Fruit fly (Drosophila melanogaster): ENCODE measurements around the gene CG12155.
A peak's percentile ranks its signal among the peaks of the same experiment; 100 is the strongest.

The CG12155 gene

dm6 chrX:7696711-7697654 is 31.6 kb upstream of the CG12155 start (continued):
- TF ChIP-seq slbo (GFP tag; IDR thresholded peaks at IDR 0.05), result peak; percentile 95
- TF ChIP-seq Dll (GFP tag; IDR thresholded peaks at IDR 0.05; ENCODE audit: partially characterized antibody), result no peak
- peak; percentile 78 for TF ChIP-seq esg (GFP tag; conservative IDR thresholded peaks at IDR 0.05)
- peak; percentile 97 for TF ChIP-seq Fer1 (GFP tag; optimal IDR thresholded peaks at IDR 0.05)
- peak; percentile 85 for TF ChIP-seq her (GFP tag; optimal IDR thresholded peaks at IDR 0.05)
- TF ChIP-seq maf-S (GFP tag; optimal IDR thresholded peaks at IDR 0.05), result peak; percentile 77
- peak; percentile 81 to 93 for TF ChIP-seq Hr51 (GFP tag; optimal IDR thresholded peaks at IDR 0.05)
- TF ChIP-seq NK7.1 (GFP tag; optimal IDR thresholded peaks at IDR 0.05), result peak; percentile 72
- TF ChIP-seq crp (GFP tag; optimal IDR thresholded peaks at IDR 0.05), result peak in 1 of 2 experiments; percentile 49
- peak; percentile 75 for TF ChIP-seq Six4 (GFP tag; optimal IDR thresholded peaks at IDR 0.05)
- TF ChIP-seq vvl (GFP tag; IDR thresholded peaks at IDR 0.05), result peak; percentile 93
- TF ChIP-seq h (optimal IDR thresholded peaks at IDR 0.05), result no peak
- no peak for TF ChIP-seq D (optimal IDR thresholded peaks at IDR 0.05)
- peak; percentile 66 for TF ChIP-seq D (GFP tag; optimal IDR thresholded peaks at IDR 0.05)
- peak; percentile 85 for TF ChIP-seq CG3838 (GFP tag; optimal IDR thresholded peaks at IDR 0.05)
- TF ChIP-seq CG17186 (GFP tag; optimal IDR thresholded peaks at IDR 0.05), result peak; percentile 12
- TF ChIP-seq CG4328 (GFP tag; optimal IDR thresholded peaks at IDR 0.05), result peak; percentile 91
- peak; percentile 97 for TF ChIP-seq Hmr (GFP tag; optimal IDR thresholded peaks at IDR 0.05)
- no peak for TF ChIP-seq amos (GFP tag; IDR thresholded peaks at IDR 0.05; ENCODE audit: partially characterized antibody)
- TF ChIP-seq Med (GFP tag), result peak; percentile 98
- TF ChIP-seq Dip3 (GFP tag; optimal IDR thresholded peaks at IDR 0.05), result peak; percentile 93
- peak; percentile 65 for TF ChIP-seq oc (tag; optimal IDR thresholded peaks at IDR 0.05)
- peak; percentile 62 for TF ChIP-seq CG12942 (GFP tag; optimal IDR thresholded peaks at IDR 0.05)
- no peak for TF ChIP-seq Sry-β (GFP tag; optimal IDR thresholded peaks at IDR 0.05)
- peak; percentile 70 for TF ChIP-seq cg (GFP tag; optimal IDR thresholded peaks at IDR 0.05)
- TF ChIP-seq CG2129 (GFP tag; IDR thresholded peaks at IDR 0.05; ENCODE audit: partially characterized antibody), result no peak
- peak; percentile 95 for TF ChIP-seq cwo (GFP tag; optimal IDR thresholded peaks at IDR 0.05)
- peak; percentile 92 for TF ChIP-seq CG10209 (GFP tag; optimal IDR thresholded peaks at IDR 0.05)
- peak; percentile 94 for TF ChIP-seq sens (GFP tag)
- TF ChIP-seq Lhr (GFP tag; optimal IDR thresholded peaks at IDR 0.05), result no peak
- peak; percentile 80 for TF ChIP-seq CG6689 (GFP tag; IDR thresholded peaks at IDR 0.05)
- TF ChIP-seq HmgZ (tag; optimal IDR thresholded peaks at IDR 0.05), result peak; percentile 97
- TF ChIP-seq tna (GFP tag; IDR thresholded peaks at IDR 0.05; ENCODE audit: partially characterized antibody), result no peak
- TF ChIP-seq NC2α (GFP tag; optimal IDR thresholded peaks at IDR 0.05), result peak; percentile 29
- peak; percentile 29 for TF ChIP-seq trem (tag; optimal IDR thresholded peaks at IDR 0.05)
- TF ChIP-seq CG17361 (GFP tag; IDR thresholded peaks at IDR 0.05), result peak; percentile 88
- peak; percentile 63 for TF ChIP-seq CG10979 (tag; optimal IDR thresholded peaks at IDR 0.05)
- peak; percentile 81 for TF ChIP-seq crc (GFP tag; optimal IDR thresholded peaks at IDR 0.05)
- TF ChIP-seq CG1529 (GFP tag; optimal IDR thresholded peaks at IDR 0.05), result peak; percentile 68
- peak; percentile 82 for TF ChIP-seq CG2712 (tag; optimal IDR thresholded peaks at IDR 0.05)
- peak; percentile 62 for TF ChIP-seq CG10462 (GFP tag; optimal IDR thresholded peaks at IDR 0.05)
- peak; percentile 95 for TF ChIP-seq Atf6 (GFP tag; IDR thresholded peaks at IDR 0.05)
- TF ChIP-seq CG13424 (tag; optimal IDR thresholded peaks at IDR 0.05), result peak; percentile 94
- TF ChIP-seq gsb-n (tag; optimal IDR thresholded peaks at IDR 0.05), result peak; percentile 37
- peak; percentile 56 for TF ChIP-seq yki (optimal IDR thresholded peaks at IDR 0.05)
- TF ChIP-seq nau (GFP tag; optimal IDR thresholded peaks at IDR 0.05), result peak; percentile 82
- TF ChIP-seq Pdp1 (GFP tag; optimal IDR thresholded peaks at IDR 0.05), result peak; percentile 78 to 84
- peak; percentile 81 for TF ChIP-seq CG1602 (GFP tag; optimal IDR thresholded peaks at IDR 0.05)

All from whole organism, embryonic.